Fruit fly (Drosophila melanogaster): Measurements from ENCODE around the gene RPA1.

DNA sequence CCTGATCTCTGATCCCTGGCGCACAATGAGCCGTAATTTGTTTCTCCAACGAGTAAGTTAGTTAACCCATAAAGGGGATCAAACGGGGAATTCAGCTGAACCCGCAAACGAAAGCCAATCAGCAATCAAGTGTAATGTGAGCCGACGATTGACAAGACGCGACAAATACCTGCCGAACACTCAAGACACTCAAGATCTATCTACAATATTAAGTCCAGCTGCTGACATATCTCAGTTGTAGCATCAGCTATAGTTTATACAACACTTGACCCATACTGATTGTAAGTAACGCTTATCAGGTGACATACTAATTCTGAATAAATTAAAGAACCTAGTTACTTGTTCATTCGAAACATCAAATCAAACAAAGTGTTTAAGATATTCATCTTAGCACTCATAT lies 36.9 kb downstream of the RPA1 start:
- TF ChIP-seq Myc (optimal IDR thresholded peaks at IDR 0.05) (no peak), psq (optimal IDR thresholded peaks at IDR 0.05) (no peak), ttk (optimal IDR thresholded peaks at IDR 0.05) (no peak), insv (optimal IDR thresholded peaks at IDR 0.05) (no peak), Sin3A (optimal IDR thresholded peaks at IDR 0.05) (no peak), h (optimal IDR thresholded peaks at IDR 0.05) (no peak)

Measured in Kc167 (cell line).